Fruit fly (Drosophila melanogaster): ENCODE results near the gene Irp-1A.

Gene Irp-1A

dm6 chr3R:22724149-22724973 lies at the start of gene Irp-1A:
Gene Irp-1A, minus strand, starts transcription at chr3R:22724587.
- TF ChIP-seq pan (optimal IDR thresholded peaks at IDR 0.05), result no peak
- no peak for TF ChIP-seq EcR (GFP tag; optimal IDR thresholded peaks at IDR 0.05)
- no peak for TF ChIP-seq psq (optimal IDR thresholded peaks at IDR 0.05)
- TF ChIP-seq Dll (optimal IDR thresholded peaks at IDR 0.05), result no peak
- TF ChIP-seq usp (GFP tag; optimal IDR thresholded peaks at IDR 0.05), result no peak

dm6 chr3R:22771670-22772069 lies 47.3 kb upstream of the Irp-1A start, which contains the start of gene CG43095:
Gene CG43095, minus strand, starts transcription at chr3R:22771770.
- TF ChIP-seq pan (optimal IDR thresholded peaks at IDR 0.05) (no peak), Dll (optimal IDR thresholded peaks at IDR 0.05) (no peak), CG8478 (optimal IDR thresholded peaks at IDR 0.05) (no peak), psq (optimal IDR thresholded peaks at IDR 0.05) (no peak), EcR (GFP tag; optimal IDR thresholded peaks at IDR 0.05) (no peak), usp (GFP tag; optimal IDR thresholded peaks at IDR 0.05) (no peak)

dm6 chr3R:22770887-22771286 lies 46.5 kb upstream of the Irp-1A start, which contains the start of gene CG43094:
Gene CG43094, minus strand, starts transcription at chr3R:22770987.
- TF ChIP-seq Dll (optimal IDR thresholded peaks at IDR 0.05), result no peak

- no peak for TF ChIP-seq usp (GFP tag; optimal IDR thresholded peaks at IDR 0.05)
- no peak for TF ChIP-seq pan (optimal IDR thresholded peaks at IDR 0.05)
- TF ChIP-seq CG8478 (optimal IDR thresholded peaks at IDR 0.05), result no peak
- no peak for TF ChIP-seq Dll (optimal IDR thresholded peaks at IDR 0.05)
- no peak for TF ChIP-seq psq (optimal IDR thresholded peaks at IDR 0.05)
- TF ChIP-seq EcR (GFP tag; optimal IDR thresholded peaks at IDR 0.05), result no peak
Observed at dm6 chr3R:22770207-22770606, 45.8 kb upstream of the Irp-1A start, which contains the start of gene CG43093. Gene CG43093, minus strand, starts transcription at chr3R:22770307.

- TF ChIP-seq pan (optimal IDR thresholded peaks at IDR 0.05) (no peak), psq (optimal IDR thresholded peaks at IDR 0.05) (no peak), CG8478 (optimal IDR thresholded peaks at IDR 0.05) (no peak)
Observed at dm6 chr3R:22769567-22769966, 45.2 kb upstream of the Irp-1A start, which contains the start of gene CG43092. Gene CG43092, minus strand, starts transcription at chr3R:22769667.

- TF ChIP-seq CG8478 (optimal IDR thresholded peaks at IDR 0.05) (no peak), psq (optimal IDR thresholded peaks at IDR 0.05) (no peak), Dll (optimal IDR thresholded peaks at IDR 0.05) (no peak), EcR (GFP tag; optimal IDR thresholded peaks at IDR 0.05) (no peak), usp (GFP tag; optimal IDR thresholded peaks at IDR 0.05) (no peak), pan (optimal IDR thresholded peaks at IDR 0.05) (no peak)
Observed at dm6 chr3R:22768633-22769032, 44.2 kb upstream of the Irp-1A start, which contains the start of gene CG43091. Gene CG43091, minus strand, starts transcription at chr3R:22768733.

dm6 chr3R:22767599-22767998 lies 43.2 kb upstream of the Irp-1A start, which contains the start of gene CG13841:
Gene CG13841, minus strand, starts transcription at chr3R:22767699.
- no peak for TF ChIP-seq usp (GFP tag; optimal IDR thresholded peaks at IDR 0.05)
- TF ChIP-seq CG8478 (optimal IDR thresholded peaks at IDR 0.05), result no peak
- no peak for TF ChIP-seq EcR (GFP tag; optimal IDR thresholded peaks at IDR 0.05)
- no peak for TF ChIP-seq psq (optimal IDR thresholded peaks at IDR 0.05)
- TF ChIP-seq pan (optimal IDR thresholded peaks at IDR 0.05), result no peak
- no peak for TF ChIP-seq Dll (optimal IDR thresholded peaks at IDR 0.05)

dm6 chr3R:22766072-22766471 lies 41.7 kb upstream of the Irp-1A start, which contains the start of gene Nepl15:
Gene Nepl15, minus strand, starts transcription at chr3R:22766172.
- TF ChIP-seq pan (optimal IDR thresholded peaks at IDR 0.05) (no peak), EcR (GFP tag; optimal IDR thresholded peaks at IDR 0.05) (no peak), CG8478 (optimal IDR thresholded peaks at IDR 0.05) (no peak), Dll (optimal IDR thresholded peaks at IDR 0.05) (no peak), psq (optimal IDR thresholded peaks at IDR 0.05) (no peak), usp (GFP tag; optimal IDR thresholded peaks at IDR 0.05) (no peak)

dm6 chr3R:22763587-22763986 lies 39.2 kb upstream of the Irp-1A start, which contains the start of gene Nepl14:
Gene Nepl14, minus strand, starts transcription at chr3R:22763711.
- TF ChIP-seq psq (optimal IDR thresholded peaks at IDR 0.05), result no peak
- TF ChIP-seq EcR (GFP tag; optimal IDR thresholded peaks at IDR 0.05), result no peak
- TF ChIP-seq pan (optimal IDR thresholded peaks at IDR 0.05), result no peak
- TF ChIP-seq usp (GFP tag; optimal IDR thresholded peaks at IDR 0.05), result no peak
- no peak for TF ChIP-seq CG8478 (optimal IDR thresholded peaks at IDR 0.05)

dm6 chr3R:22760988-22761387 lies 36.6 kb upstream of the Irp-1A start, which contains the start of gene Nepl13:
Gene Nepl13, minus strand, starts transcription at chr3R:22761076.
- TF ChIP-seq pan (optimal IDR thresholded peaks at IDR 0.05), result no peak

dm6 chr3R:22757117-22757516 lies 32.7 kb upstream of the Irp-1A start:
- TF ChIP-seq pan (optimal IDR thresholded peaks at IDR 0.05) (no peak), usp (GFP tag; optimal IDR thresholded peaks at IDR 0.05) (no peak), psq (optimal IDR thresholded peaks at IDR 0.05) (no peak), EcR (GFP tag; optimal IDR thresholded peaks at IDR 0.05) (no peak)

dm6 chr3R:22756289-22756688 lies 31.9 kb upstream of the Irp-1A start:
- no peak for TF ChIP-seq CG8478 (optimal IDR thresholded peaks at IDR 0.05)
- no peak for TF ChIP-seq usp (GFP tag; optimal IDR thresholded peaks at IDR 0.05)
- no peak for TF ChIP-seq pan (optimal IDR thresholded peaks at IDR 0.05)
- no peak for TF ChIP-seq psq (optimal IDR thresholded peaks at IDR 0.05)
- no peak for TF ChIP-seq EcR (GFP tag; optimal IDR thresholded peaks at IDR 0.05)

Data from whole organism.